Fruit fly (Drosophila melanogaster): ENCODE results near the gene CG34155.

DNA sequence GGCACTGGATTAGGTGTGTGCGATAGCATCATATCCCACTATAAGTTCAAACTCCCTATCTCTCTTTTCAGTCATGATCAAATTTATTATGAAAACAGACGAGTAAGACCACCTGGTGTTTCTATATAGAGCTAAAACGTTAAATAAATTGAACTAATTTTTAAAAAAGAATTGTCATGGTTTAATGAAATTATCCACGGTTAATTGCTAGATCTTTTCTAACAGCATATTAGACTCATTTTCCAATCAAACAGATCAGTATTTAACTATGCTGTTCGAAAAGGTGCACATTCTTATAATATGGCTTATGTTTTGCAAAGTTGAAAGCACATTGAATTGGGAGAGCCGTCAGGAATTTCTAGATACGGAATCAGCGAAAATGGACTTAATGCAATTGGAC is 43.9 kb upstream of the CG34155 start, which contains the start of gene PH4alphaNE3:
- no peak for TF ChIP-seq CTCF (optimal IDR thresholded peaks at IDR 0.05)
- no peak for TF ChIP-seq CG8478 (optimal IDR thresholded peaks at IDR 0.05)

Data from S2 (cell line).